Worm (Caenorhabditis elegans) whole organism, late embryonic: ENCODE results near the gene tufm-1.

ENCODE experiments used
- K02D7.2 ChIP-seq: sonication (generic microtip); optimal IDR thresholded peaks from 2 replicates; lab custom pipeline; 2017; ENCODE audit warnings: mild to moderate bottlenecking, missing genetic modification characterization, missing compliant biosample characterization
- K09A11.1 ChIP-seq: sonication (generic microtip); optimal IDR thresholded peaks from 2 replicates; lab custom pipeline; 2017; ENCODE audit warnings: antibody characterized with exemption, mild to moderate bottlenecking, missing genetic modification characterization, missing compliant biosample characterization; ENCODE audit not compliant: insufficient read depth
- Y22D7AL.16 ChIP-seq: sonication (generic microtip); optimal IDR thresholded peaks from 2 replicates; lab custom pipeline; 2016; ENCODE audit warnings: missing genetic modification characterization, missing compliant biosample characterization
- ahr-1 ChIP-seq: sonication (generic microtip); optimal IDR thresholded peaks from 2 replicates; lab custom pipeline; 2016; ENCODE audit warnings: missing genetic modification characterization, missing compliant biosample characterization
- ceh-19 ChIP-seq: fragments of 200-800 bp; sonication (Bioruptor generic); optimal IDR thresholded peaks from 2 replicates; lab custom pipeline; 2018; ENCODE audit warnings: mild to moderate bottlenecking, missing genetic modification characterization, missing compliant biosample characterization
- ceh-2 ChIP-seq: sonication (generic microtip); optimal IDR thresholded peaks from 2 replicates; lab custom pipeline; 2016; ENCODE audit warnings: missing genotype, missing genetic modification characterization, missing compliant biosample characterization
- ceh-22 ChIP-seq: sonication (generic microtip); optimal IDR thresholded peaks from 2 replicates; lab custom pipeline; 2017; ENCODE audit warnings: missing biosample characterization, missing genetic modification characterization
- ceh-34 ChIP-seq: sonication (generic microtip); optimal IDR thresholded peaks from 2 replicates; lab custom pipeline; 2016; ENCODE audit warnings: mild to moderate bottlenecking, missing genetic modification characterization, missing compliant biosample characterization
- ceh-45 ChIP-seq: fragments of 200-800 bp; sonication (Bioruptor generic); IDR thresholded peaks from 2 replicates; pipeline ENCODE4 v1.3.6; 2022; ENCODE audit warnings: missing genetic modification reagents, missing genetic modification characterization, missing compliant biosample characterization
- dmd-4 ChIP-seq: sonication (generic microtip); optimal IDR thresholded peaks from 2 replicates; lab custom pipeline; 2016; ENCODE audit warnings: borderline replicate concordance, missing genetic modification characterization, missing compliant biosample characterization
- dve-1 ChIP-seq: sonication (generic microtip); optimal IDR thresholded peaks from 2 replicates; lab custom pipeline; 2017; ENCODE audit warnings: antibody characterized with exemption, mild to moderate bottlenecking, missing genetic modification characterization, missing compliant biosample characterization
- elt-2 ChIP-seq: sonication (generic microtip); optimal IDR thresholded peaks from 2 replicates; lab custom pipeline; 2016; ENCODE audit warnings: missing genetic modification reagents, missing genetic modification characterization, missing compliant biosample characterization
- elt-4 ChIP-seq: sonication (generic microtip); optimal IDR thresholded peaks from 2 replicates; lab custom pipeline; 2016; ENCODE audit warnings: missing genetic modification characterization, missing compliant biosample characterization
- eyg-1 ChIP-seq: sonication (generic microtip); optimal IDR thresholded peaks from 2 replicates; lab custom pipeline; 2016; ENCODE audit warnings: missing genotype, missing genetic modification characterization, missing compliant biosample characterization
- fax-1 ChIP-seq: sonication (generic microtip); optimal IDR thresholded peaks from 2 replicates; lab custom pipeline; 2016; ENCODE audit warnings: missing genotype, missing genetic modification characterization, missing compliant biosample characterization
- gmeb-2 ChIP-seq: sonication (generic microtip); optimal IDR thresholded peaks from 2 replicates; lab custom pipeline; 2016; ENCODE audit warnings: missing genetic modification characterization, inconsistent platforms, missing compliant biosample characterization
- hlh-13 ChIP-seq: fragments of 200-800 bp; sonication (Bioruptor generic); optimal IDR thresholded peaks from 2 replicates; lab custom pipeline; 2018; ENCODE audit warnings: mild to moderate bottlenecking, missing genetic modification characterization, missing compliant biosample characterization
- hlh-15 ChIP-seq: sonication (generic microtip); optimal IDR thresholded peaks from 2 replicates; lab custom pipeline; 2016; ENCODE audit warnings: missing genetic modification characterization, missing compliant biosample characterization
- hlh-30 ChIP-seq: sonication (generic microtip); optimal IDR thresholded peaks from 2 replicates; lab custom pipeline; 2017; ENCODE audit warnings: antibody characterized with exemption, missing genetic modification characterization, missing compliant biosample characterization; ENCODE audit not compliant: insufficient read depth
- lim-6 ChIP-seq: sonication (generic microtip); optimal IDR thresholded peaks from 2 replicates; lab custom pipeline; 2016; ENCODE audit warnings: missing genetic modification characterization, missing compliant biosample characterization
- madf-2 ChIP-seq: sonication (generic microtip); optimal IDR thresholded peaks from 2 replicates; lab custom pipeline; 2017; ENCODE audit warnings: missing genetic modification characterization, missing compliant biosample characterization
- mec-3 ChIP-seq: sonication (generic microtip); optimal IDR thresholded peaks from 2 replicates; lab custom pipeline; 2016; ENCODE audit warnings: borderline replicate concordance, missing genetic modification characterization, missing compliant biosample characterization
- nfya-1 ChIP-seq: sonication (generic microtip); optimal IDR thresholded peaks from 2 replicates; lab custom pipeline; 2017; ENCODE audit warnings: missing genetic modification characterization, mild to moderate bottlenecking, missing compliant biosample characterization, antibody characterized with exemption, moderate library complexity
- pax-1 ChIP-seq: fragments of 150-350 bp; optimal IDR thresholded peaks from 2 replicates; lab custom pipeline; 2014; ENCODE audit warnings: missing biosample characterization, missing genetic modification characterization
- pha-2 ChIP-seq: sonication (generic microtip); optimal IDR thresholded peaks from 2 replicates; lab custom pipeline; 2017; ENCODE audit warnings: mild to moderate bottlenecking, missing genetic modification characterization, missing compliant biosample characterization
- pha-4 ChIP-seq: fragments of 150-350 bp; optimal IDR thresholded peaks from 2 replicates; lab custom pipeline; 2018; ENCODE audit warnings: missing biosample characterization, missing genetic modification reagents, missing genetic modification characterization
- pqm-1 ChIP-seq: sonication (generic microtip); optimal IDR thresholded peaks from 2 replicates; lab custom pipeline; 2016; ENCODE audit warnings: missing genetic modification characterization, missing compliant biosample characterization
- ref-2 ChIP-seq: sonication (generic microtip); optimal IDR thresholded peaks from 2 replicates; lab custom pipeline; 2016; ENCODE audit warnings: missing genetic modification characterization, missing compliant biosample characterization
- rnt-1 ChIP-seq: sonication (generic microtip); optimal IDR thresholded peaks from 2 replicates; lab custom pipeline; 2016; ENCODE audit warnings: missing genetic modification characterization, missing compliant biosample characterization
- sox-4 ChIP-seq: sonication (generic microtip); optimal IDR thresholded peaks from 2 replicates; lab custom pipeline; 2017; ENCODE audit warnings: mild to moderate bottlenecking, missing genetic modification characterization, inconsistent platforms, missing compliant biosample characterization
- tbx-2 ChIP-seq: sonication (generic microtip); optimal IDR thresholded peaks from 2 replicates; lab custom pipeline; 2016; ENCODE audit warnings: missing genetic modification characterization, missing compliant biosample characterization
- tbx-7 ChIP-seq: sonication (generic microtip); optimal IDR thresholded peaks from 2 replicates; lab custom pipeline; 2016; ENCODE audit warnings: missing genotype, missing genetic modification characterization, missing compliant biosample characterization
- unc-3 ChIP-seq, 2 experiments: fragments of 200-800 bp in 1 of 2; sonication (Bioruptor generic) in 1 of 2; sonication (generic microtip) in 1 of 2; conservative IDR thresholded peaks in 1 of 2; optimal IDR thresholded peaks in 1 of 2; 2 replicates each; pipeline versions ENCODE4 v1.3.6 to Lab custom; 2016 to 2022; ENCODE audit warnings: missing compliant biosample characterization in 2 of 2, missing genetic modification characterization in 2 of 2, missing genetic modification reagents in 1 of 2
- ztf-16 ChIP-seq: sonication (generic microtip); optimal IDR thresholded peaks from 2 replicates; lab custom pipeline; 2017; ENCODE audit warnings: missing genetic modification characterization, missing compliant biosample characterization

tufm-1 gene

DNA sequence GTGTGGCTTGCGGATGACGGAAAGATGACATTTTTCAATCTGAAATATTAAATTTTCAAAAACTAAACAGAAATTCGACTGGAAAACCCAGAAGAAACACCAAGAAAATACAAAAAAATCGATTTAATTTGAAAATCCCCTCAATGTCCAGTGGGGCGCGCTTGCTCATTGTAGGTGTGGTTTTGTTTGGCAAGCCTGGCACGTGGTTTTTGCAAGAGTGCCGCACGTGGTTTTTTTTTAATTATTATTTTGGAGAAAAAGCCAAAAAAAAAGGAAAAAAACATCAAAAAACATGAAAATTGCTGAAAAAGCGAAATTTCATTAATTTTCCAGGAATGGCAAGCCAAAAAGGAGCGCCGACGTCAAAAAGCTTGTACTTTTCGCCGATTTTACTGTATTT is 46.1 kb downstream of the tufm-1 start, which contains the start of gene swsn-3 (continued):
- peak; percentile 81 for TF ChIP-seq ztf-16 (tag; lab: Kevin White, UChicago)
- peak; percentile 91 for TF ChIP-seq hlh-30 (tag; lab: Kevin White, UChicago)
- peak; percentile 48 for TF ChIP-seq tbx-7 (tag; lab: Kevin White, UChicago)
- TF ChIP-seq sox-4 (tag; lab: Kevin White, UChicago), result peak; percentile 86
- TF ChIP-seq ceh-19, result peak; percentile 25
- no peak for TF ChIP-seq ceh-22 (tag; lab: Kevin White, UChicago)
- peak; percentile 94 for TF ChIP-seq nfya-1 (tag; lab: Kevin White, UChicago)
- TF ChIP-seq pha-4 (tag; lab: Kevin White, UChicago), result no peak
- peak; percentile 52 for TF ChIP-seq hlh-13 (GFP tag; lab: Kevin White, UChicago)
- TF ChIP-seq ceh-2, result peak; percentile 83
- peak; percentile 84 for TF ChIP-seq eyg-1 (tag; lab: Kevin White, UChicago)
- TF ChIP-seq elt-2 (tag; lab: Kevin White, UChicago), result peak; percentile 95
- no peak for TF ChIP-seq elt-4
- TF ChIP-seq dmd-4, result peak; percentile 93
- peak; percentile 54 for TF ChIP-seq pqm-1
- TF ChIP-seq pax-1 (tag; lab: Kevin White, UChicago), result peak; percentile 89
- peak; percentile 85 for TF ChIP-seq lim-6 (tag; lab: Kevin White, UChicago)
- TF ChIP-seq K02D7.2 (tag; lab: Kevin White, UChicago), result peak; percentile 88
- peak; percentile 71 for TF ChIP-seq madf-2 (tag; lab: Kevin White, UChicago)
- TF ChIP-seq hlh-15 (tag; lab: Kevin White, UChicago), result peak; percentile 68
- TF ChIP-seq ceh-34 (tag; lab: Kevin White, UChicago), result peak; percentile 91
- TF ChIP-seq fax-1 (tag; lab: Kevin White, UChicago), result peak; percentile 78
- TF ChIP-seq unc-3 (GFP tag; conservative IDR thresholded peaks at IDR 0.05; lab: Robert Waterston, UW), result 0 out of 2 replicates have a peak, but pooled peaks have one; percentile 45
- peak; percentile 79 for TF ChIP-seq unc-3 (tag; optimal IDR thresholded peaks at IDR 0.05; lab: Kevin White, UChicago)
- TF ChIP-seq K09A11.1 (tag; lab: Kevin White, UChicago), result peak; percentile 95
- peak; percentile 93 for TF ChIP-seq tbx-2 (tag; lab: Kevin White, UChicago)
- peak; percentile 55; the same call in 1 of the 2 replicates for TF ChIP-seq ceh-45 (GFP tag; lab: Robert Waterston, UW)
- peak; percentile 38 for TF ChIP-seq Y22D7AL.16 (tag; lab: Kevin White, UChicago)
- TF ChIP-seq rnt-1 (tag; lab: Kevin White, UChicago), result peak; percentile 93
- peak; percentile 69 for TF ChIP-seq dve-1 (tag; lab: Kevin White, UChicago)
- TF ChIP-seq mec-3 (tag; lab: Kevin White, UChicago), result no peak
- peak; percentile 68 for TF ChIP-seq gmeb-2 (tag; lab: Kevin White, UChicago)
- peak; percentile 88 for TF ChIP-seq ref-2
- peak; percentile 81 for TF ChIP-seq ahr-1
- TF ChIP-seq pha-2 (tag; lab: Kevin White, UChicago), result peak; percentile 83
